Worm (Caenorhabditis elegans) whole organism, L1 larva: Measurements from ENCODE around the gene glt-7.
A peak's percentile ranks its signal among the peaks of the same experiment; 100 is the strongest.

Source experiments
- F16B12.6 ChIP-seq: fragments of 150-350 bp; optimal IDR thresholded peaks from 2 replicates; lab custom pipeline; 2014; ENCODE audit warnings: missing biosample characterization, missing genetic modification characterization
- ceh-88 ChIP-seq: fragments of 200-800 bp; sonication (Bioruptor generic); IDR thresholded peaks from 2 replicates; pipeline ENCODE4 v1.3.6; 2022; ENCODE audit warnings: missing genetic modification characterization, missing compliant biosample characterization
- dpl-1 ChIP-seq, 3 experiments: fragments of 150-350 bp in 2 of 3; sonication (generic microtip) in 1 of 3; optimal IDR thresholded peaks; 2 replicates each; lab custom pipeline; 2014 to 2017; ENCODE audit warnings: missing biosample characterization in 3 of 3, missing genetic modification characterization in 3 of 3, missing genetic modification reagents in 3 of 3
- efl-1 ChIP-seq, 4 experiments: fragments of 150-350 bp; optimal IDR thresholded peaks in 3 of 4; peaks in 1 of 4; 1 replicate in 1 of 4; 2 replicates in 3 of 4; lab custom pipeline; 2014; ENCODE audit warnings: missing biosample characterization in 2 of 4, missing genetic modification characterization in 2 of 4, missing genetic modification reagents in 2 of 4
- elt-2 ChIP-seq: sonication (generic microtip); optimal IDR thresholded peaks from 2 replicates; lab custom pipeline; 2016; ENCODE audit warnings: missing genetic modification characterization, mild to moderate bottlenecking, inconsistent platforms, missing compliant biosample characterization, missing genetic modification reagents
- elt-3 ChIP-seq, 6 experiments: fragments of 150-350 bp in 1 of 6; sonication (generic microtip); optimal IDR thresholded peaks; 2 replicates each; lab custom pipeline; 2017 to 2018; ENCODE audit warnings: missing biosample characterization in 6 of 6, missing genetic modification characterization in 6 of 6, inconsistent platforms in 1 of 6
- fkh-8 ChIP-seq: sonication (generic microtip); optimal IDR thresholded peaks from 2 replicates; lab custom pipeline; 2016; ENCODE audit warnings: mild to moderate bottlenecking, missing genetic modification characterization, missing compliant biosample characterization
- fos-1 ChIP-seq: fragments of 150-350 bp; optimal IDR thresholded peaks from 2 replicates; lab custom pipeline; 2014; ENCODE audit warnings: missing biosample characterization, missing genetic modification characterization
- hlh-17 ChIP-seq: fragments of 200-800 bp; sonication (Bioruptor generic); optimal IDR thresholded peaks from 2 replicates; lab custom pipeline; 2018; ENCODE audit warnings: missing genetic modification characterization, mild to moderate bottlenecking, missing compliant biosample characterization, moderate library complexity, borderline replicate concordance
- lin-14 ChIP-seq: fragments of 200-800 bp; sonication (Bioruptor generic); optimal IDR thresholded peaks from 2 replicates; lab custom pipeline; 2018; ENCODE audit warnings: mild to moderate bottlenecking, missing genetic modification characterization, moderate library complexity, missing compliant biosample characterization
- lin-15B ChIP-seq: fragments of 150-350 bp; sonication (generic microtip); optimal IDR thresholded peaks from 3 replicates; lab custom pipeline; 2014; ENCODE audit warnings: missing biosample characterization, missing genetic modification characterization
- lin-39 ChIP-seq: fragments of 150-350 bp; optimal IDR thresholded peaks from 2 replicates; lab custom pipeline; 2014; ENCODE audit warnings: missing biosample characterization, missing genetic modification reagents, missing genetic modification characterization
- mdl-1 ChIP-seq, 2 experiments: fragments of 150-350 bp; optimal IDR thresholded peaks; 2 replicates each; lab custom pipeline; 2014 to 2017; ENCODE audit warnings: missing biosample characterization in 2 of 2, missing genetic modification characterization in 2 of 2, inconsistent platforms in 1 of 2
- nhr-11 ChIP-seq: fragments of 150-350 bp; optimal IDR thresholded peaks from 2 replicates; lab custom pipeline; 2014; ENCODE audit warnings: missing biosample characterization, missing genetic modification characterization
- nhr-12 ChIP-seq: sonication (generic microtip); optimal IDR thresholded peaks from 2 replicates; lab custom pipeline; 2017; ENCODE audit warnings: missing biosample characterization, missing genetic modification characterization
- nhr-28 ChIP-seq: fragments of 150-350 bp; optimal IDR thresholded peaks from 2 replicates; lab custom pipeline; 2014; ENCODE audit warnings: missing biosample characterization, missing genetic modification characterization
- nhr-71 ChIP-seq: sonication (generic microtip); optimal IDR thresholded peaks from 2 replicates; lab custom pipeline; 2016; ENCODE audit warnings: mild to moderate bottlenecking, missing genetic modification characterization, moderate library complexity, missing compliant biosample characterization
- nhr-77 ChIP-seq: fragments of 150-350 bp; optimal IDR thresholded peaks from 2 replicates; lab custom pipeline; 2014; ENCODE audit warnings: missing biosample characterization, missing genetic modification characterization
- nhr-84 ChIP-seq: sonication (generic microtip); optimal IDR thresholded peaks from 2 replicates; lab custom pipeline; 2017; ENCODE audit warnings: missing biosample characterization, missing genetic modification characterization
- nhr-85 ChIP-seq: sonication (generic microtip); peaks from one replicate; lab custom pipeline; 2016; ENCODE audit warnings: missing genetic modification characterization, inconsistent platforms, missing compliant biosample characterization
- pag-3 ChIP-seq: sonication (generic microtip); optimal IDR thresholded peaks from 2 replicates; lab custom pipeline; 2017; ENCODE audit warnings: missing genetic modification characterization, mild to moderate bottlenecking, missing compliant biosample characterization, antibody characterized with exemption, borderline replicate concordance; ENCODE audit not compliant: insufficient read depth
- pax-3 ChIP-seq: fragments of 200-800 bp; sonication (Bioruptor generic); optimal IDR thresholded peaks from 2 replicates; lab custom pipeline; 2018; ENCODE audit warnings: mild to moderate bottlenecking, missing genetic modification characterization, moderate library complexity, missing compliant biosample characterization
- rnt-1 ChIP-seq: sonication (generic microtip); optimal IDR thresholded peaks from 2 replicates; lab custom pipeline; 2016; ENCODE audit warnings: mild to moderate bottlenecking, missing genetic modification characterization, moderate library complexity, missing compliant biosample characterization
- skn-1 ChIP-seq: fragments of 150-350 bp; optimal IDR thresholded peaks from 2 replicates; lab custom pipeline; 2014; ENCODE audit warnings: missing biosample characterization, missing genetic modification characterization
- snu-23 ChIP-seq: sonication (generic microtip); optimal IDR thresholded peaks from 2 replicates; lab custom pipeline; 2016; ENCODE audit warnings: missing genetic modification characterization, missing compliant biosample characterization
- sox-4 ChIP-seq: sonication (generic microtip); optimal IDR thresholded peaks from 2 replicates; lab custom pipeline; 2016; ENCODE audit warnings: missing genetic modification characterization, missing compliant biosample characterization
- sptf-1 ChIP-seq: fragments of 150-350 bp; optimal IDR thresholded peaks from 2 replicates; lab custom pipeline; 2014; ENCODE audit warnings: missing biosample characterization, missing genetic modification characterization
- swsn-7 ChIP-seq: sonication (generic microtip); optimal IDR thresholded peaks from 2 replicates; lab custom pipeline; 2016; ENCODE audit warnings: missing genetic modification characterization, missing compliant biosample characterization
- tbx-2 ChIP-seq: sonication (generic microtip); optimal IDR thresholded peaks from 2 replicates; lab custom pipeline; 2016; ENCODE audit warnings: missing genetic modification characterization, missing compliant biosample characterization
- unc-130 ChIP-seq: fragments of 150-350 bp; optimal IDR thresholded peaks from 2 replicates; lab custom pipeline; 2017; ENCODE audit warnings: missing biosample characterization, missing genetic modification characterization, inconsistent platforms
- unc-98 ChIP-seq: fragments of 200-800 bp; sonication (Bioruptor generic); IDR thresholded peaks from 2 replicates; pipeline ENCODE4 v1.3.6; 2022; ENCODE audit warnings: missing genetic modification characterization, missing compliant biosample characterization
- xbp-1 ChIP-seq: sonication (generic microtip); optimal IDR thresholded peaks from 2 replicates; lab custom pipeline; 2016; ENCODE audit warnings: missing genetic modification characterization, missing compliant biosample characterization
- zip-4 ChIP-seq: fragments of 200-800 bp; sonication (Bioruptor generic); optimal IDR thresholded peaks from 2 replicates; lab custom pipeline; 2018; ENCODE audit warnings: mild to moderate bottlenecking, missing genetic modification characterization, moderate library complexity, missing compliant biosample characterization
- ztf-11 ChIP-seq, 2 experiments: sonication (generic microtip); optimal IDR thresholded peaks; 2 replicates each; lab custom pipeline; 2016 to 2017; ENCODE audit warnings: missing genetic modification characterization in 2 of 2, missing biosample characterization in 1 of 2, missing compliant biosample characterization in 1 of 2
- ztf-4 ChIP-seq: fragments of 150-350 bp; optimal IDR thresholded peaks from 2 replicates; lab custom pipeline; 2014; ENCODE audit warnings: missing biosample characterization, missing genetic modification characterization

Gene glt-7

DNA sequence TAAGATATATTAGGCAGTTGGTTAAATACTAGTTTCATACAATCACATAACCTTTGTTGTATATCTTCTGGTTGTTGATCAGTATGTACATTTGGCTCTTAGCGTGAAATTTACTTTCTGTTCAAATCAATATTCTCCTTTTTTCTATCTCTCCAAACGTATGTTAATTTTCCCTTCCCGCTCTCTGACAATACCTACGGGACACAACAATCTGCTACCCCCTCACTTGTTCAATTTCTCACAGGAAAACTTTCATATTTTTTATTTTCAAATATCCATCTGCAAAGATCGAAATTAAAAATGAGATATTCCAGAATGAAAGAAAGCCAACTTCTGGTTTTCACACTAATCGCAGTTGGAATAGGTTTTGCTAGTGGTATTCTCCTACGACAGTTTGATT is at the start of gene glt-7:
Gene glt-7, plus strand, starts transcription at position 301 of the 400 bp plus-strand sequence.
- no peak for TF ChIP-seq nhr-28 (tag; lab: Kevin White, UChicago)
- TF ChIP-seq mdl-1 (tag; optimal IDR thresholded peaks at IDR 0.05; lab: Kevin White, UChicago): no peak
- TF ChIP-seq elt-3 (tag; optimal IDR thresholded peaks at IDR 0.05; lab: Kevin White, UChicago): no peak
- no peak for TF ChIP-seq tbx-2 (tag; lab: Kevin White, UChicago)
- no peak for TF ChIP-seq efl-1 (optimal IDR thresholded peaks at IDR 0.05; lab: Kevin White, UChicago)
- TF ChIP-seq efl-1 (GFP tag; optimal IDR thresholded peaks at IDR 0.05 in 1 of 2; lab: Kevin White, UChicago): peak in 1 of 2 experiments; percentile 64

DNA sequence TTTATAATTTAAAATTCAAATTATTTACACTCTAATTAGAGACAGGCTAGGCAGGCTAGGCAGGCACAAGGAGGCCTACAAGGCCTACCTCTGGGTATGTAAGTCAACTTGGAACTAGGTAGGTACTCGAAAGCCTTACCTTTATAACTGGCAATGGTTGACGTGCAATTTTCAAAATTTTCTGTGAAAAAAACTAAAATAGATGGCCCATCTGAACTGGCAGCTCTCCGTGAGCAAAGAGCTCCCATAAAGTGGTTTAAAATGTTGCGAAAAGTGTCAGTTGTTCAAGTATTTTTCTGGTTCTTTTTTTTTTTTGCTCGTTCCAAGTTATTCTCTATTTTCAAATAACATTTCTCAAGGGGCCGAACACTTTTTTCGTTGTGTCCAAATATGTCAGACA is 47.9 kb upstream of the glt-7 start:
- TF ChIP-seq lin-15B (tag; lab: Kevin White, UChicago) (no peak), F16B12.6 (tag; lab: Kevin White, UChicago) (no peak), lin-14 (GFP tag; lab: Kevin White, UChicago) (no peak)

- TF ChIP-seq nhr-84 (tag; lab: Kevin White, UChicago): no peak
- TF ChIP-seq pag-3: no peak
- TF ChIP-seq snu-23: no peak
- TF ChIP-seq nhr-28 (tag; lab: Kevin White, UChicago): no peak
- no peak for TF ChIP-seq nhr-85 (tag; lab: Kevin White, UChicago)
- no peak for TF ChIP-seq ztf-4 (tag; lab: Kevin White, UChicago)
- no peak for TF ChIP-seq swsn-7 (tag; lab: Kevin White, UChicago)
- TF ChIP-seq ztf-11 (tag; optimal IDR thresholded peaks at IDR 0.05; lab: Kevin White, UChicago): no peak
- TF ChIP-seq lin-39: no peak
- TF ChIP-seq nhr-11 (tag; lab: Kevin White, UChicago): no peak
- TF ChIP-seq sptf-1 (tag; lab: Kevin White, UChicago): no peak
- no peak for TF ChIP-seq zip-4 (GFP tag; lab: Kevin White, UChicago)
- no peak for TF ChIP-seq efl-1 (optimal IDR thresholded peaks at IDR 0.05; lab: Kevin White, UChicago)
- TF ChIP-seq efl-1 (GFP tag; optimal IDR thresholded peaks at IDR 0.05 in 1 of 2; lab: Kevin White, UChicago): no peak
- TF ChIP-seq hlh-17 (GFP tag; lab: Kevin White, UChicago): no peak
- no peak for TF ChIP-seq nhr-71 (tag; lab: Kevin White, UChicago)
Observed at ce11 chrIV:484768-485167, 47.2 kb upstream of the glt-7 start.

DNA sequence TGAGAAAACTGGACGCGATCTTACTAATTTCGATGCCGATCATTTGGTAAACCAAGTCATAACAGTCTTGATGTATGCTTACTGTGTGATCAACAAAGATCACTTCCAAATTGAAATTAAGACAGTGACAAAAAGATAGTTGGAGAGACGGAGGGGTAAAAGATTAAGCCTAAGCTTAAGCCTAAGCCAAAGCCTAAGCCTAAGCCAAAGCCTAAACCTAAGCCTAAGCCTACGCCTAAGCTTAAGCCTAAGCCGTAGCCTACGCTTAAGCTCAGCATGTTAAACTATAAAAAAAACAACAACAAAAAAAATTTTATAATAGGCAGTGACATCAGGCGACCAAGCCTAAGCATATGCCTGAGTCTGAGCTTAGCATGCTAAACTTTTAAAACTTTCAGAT is 34.8 kb upstream of the glt-7 start:
- TF ChIP-seq ceh-88 (GFP tag; lab: Robert Waterston, UW) (no peak), nhr-85 (tag; lab: Kevin White, UChicago) (peak; percentile 31)

ce11 chrIV:504495-504894 is 27.4 kb upstream of the glt-7 start:
- no peak for TF ChIP-seq nhr-12 (tag; lab: Kevin White, UChicago)
- TF ChIP-seq snu-23: no peak
- no peak for TF ChIP-seq unc-130 (tag; lab: Kevin White, UChicago)
- no peak for TF ChIP-seq pax-3 (tag; lab: Kevin White, UChicago)
- TF ChIP-seq fos-1 (tag; lab: Kevin White, UChicago): no peak
- TF ChIP-seq nhr-77: no peak
- TF ChIP-seq sox-4 (tag; lab: Kevin White, UChicago): no peak
- TF ChIP-seq unc-98 (GFP tag; lab: Robert Waterston, UW): no peak
- no peak for TF ChIP-seq rnt-1 (tag; lab: Kevin White, UChicago)

DNA sequence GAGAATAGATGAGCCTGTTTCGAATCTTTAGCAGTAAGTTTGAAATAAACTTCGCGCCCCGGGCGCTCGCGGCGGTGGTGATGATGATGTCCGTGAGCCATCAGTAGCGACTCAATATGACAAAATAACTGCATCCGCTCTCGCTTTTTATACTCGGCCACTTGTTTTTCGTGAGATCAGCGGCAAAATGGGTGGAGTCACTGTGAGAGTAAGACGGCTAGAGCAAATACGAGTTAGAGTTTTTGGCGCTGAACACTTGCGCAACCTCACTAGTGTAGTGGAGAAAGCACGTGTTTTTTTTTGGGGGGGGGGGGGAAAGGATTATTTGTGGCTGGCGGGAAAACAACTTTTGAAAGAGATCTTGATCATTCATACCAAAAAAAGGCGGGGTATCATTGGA is 25.6 kb upstream of the glt-7 start, which contains the start of gene W03G1.5:
Gene W03G1.5, minus strand, starts transcription at position 101 of the 400 bp plus-strand sequence.
- TF ChIP-seq fkh-8 (tag; lab: Kevin White, UChicago): peak; percentile 25
- TF ChIP-seq skn-1 (tag; lab: Kevin White, UChicago): peak; percentile 4
- TF ChIP-seq nhr-11 (tag; lab: Kevin White, UChicago): no peak
- no peak for TF ChIP-seq sox-4 (tag; lab: Kevin White, UChicago)
- TF ChIP-seq efl-1 (optimal IDR thresholded peaks at IDR 0.05; lab: Kevin White, UChicago): no peak
- peak in 1 of 2 experiments; percentile 25 for TF ChIP-seq efl-1 (GFP tag; optimal IDR thresholded peaks at IDR 0.05 in 1 of 2; lab: Kevin White, UChicago)
- peak in 1 of 3 experiments; percentile 13 for TF ChIP-seq dpl-1 (GFP tag; optimal IDR thresholded peaks at IDR 0.05; lab: Kevin White, UChicago)
- TF ChIP-seq nhr-12 (tag; lab: Kevin White, UChicago): no peak
- TF ChIP-seq zip-4 (GFP tag; lab: Kevin White, UChicago): no peak
- no peak for TF ChIP-seq xbp-1
- TF ChIP-seq elt-2 (tag; lab: Kevin White, UChicago): no peak
- peak in 1 of 2 experiments; percentile 9 for TF ChIP-seq mdl-1 (tag; optimal IDR thresholded peaks at IDR 0.05; lab: Kevin White, UChicago)
